Worm (Caenorhabditis elegans): ENCODE data around the gene mlc-2.

mlc-2 gene

ce11 chrX:17420585-17421459 is 35.6 kb downstream of the mlc-2 start:
- TF ChIP-seq fos-1 (tag; optimal IDR thresholded peaks at IDR 0.05) (no peak), ctbp-1 (GFP tag; IDR thresholded peaks at IDR 0.05) (peak; percentile 36; the same call in 1 of the 2 replicates), nhr-237 (tag; optimal IDR thresholded peaks at IDR 0.05) (peak; percentile 28), ama-1 (optimal IDR thresholded peaks at IDR 0.05) (peak; percentile 95), T20F7.1 (GFP tag; optimal IDR thresholded peaks at IDR 0.05) (no peak), pqm-1 (tag; optimal IDR thresholded peaks at IDR 0.05) (no peak), mxl-2 (GFP tag; conservative IDR thresholded peaks at IDR 0.05) (no peak), nhr-6 (tag; optimal IDR thresholded peaks at IDR 0.05) (peak; percentile 15), zip-11 (GFP tag; IDR thresholded peaks at IDR 0.05) (0 out of 2 replicates have a peak, but pooled peaks have one; percentile 27), ztf-11 (tag; optimal IDR thresholded peaks at IDR 0.05) (no peak), D1046.2 (GFP tag; IDR thresholded peaks at IDR 0.05) (0 out of 2 replicates have a peak, but pooled peaks have one; percentile 5), mdl-1 (tag; optimal IDR thresholded peaks at IDR 0.05) (no peak), lin-38 (GFP tag; IDR thresholded peaks at IDR 0.05) (0 out of 2 replicates have a peak, but pooled peaks have one; percentile 14), daf-19 (GFP tag; conservative IDR thresholded peaks at IDR 0.05) (no peak), lim-7 (GFP tag; IDR thresholded peaks at IDR 0.05) (peak; percentile 24; the same call in 1 of the 2 replicates), mes-2 (tag; optimal IDR thresholded peaks at IDR 0.05; ENCODE audit: poor library complexity, severe bottlenecking) (peak; percentile 7), mep-1 (tag; optimal IDR thresholded peaks at IDR 0.05) (peak; percentile 58), nhr-48 (tag; optimal IDR thresholded peaks at IDR 0.05) (peak; percentile 59), egl-43 (GFP tag; IDR thresholded peaks at IDR 0.05) (peak; percentile 63; the same call in 1 of the 2 replicates), hlh-30 (tag; optimal IDR thresholded peaks at IDR 0.05; ENCODE audit: insufficient read depth) (peak; percentile 48), jun-1 (tag; optimal IDR thresholded peaks at IDR 0.05) (no peak), mdt-29 (GFP tag; IDR thresholded peaks at IDR 0.05) (peak; percentile 50; the same call in 1 of the 2 replicates), madf-5 (GFP tag; IDR thresholded peaks at IDR 0.05) (no peak), set-16 (GFP tag; IDR thresholded peaks at IDR 0.05) (peak; percentile 97), F26F4.8 (GFP tag; conservative IDR thresholded peaks at IDR 0.05) (no peak), unc-62 (GFP tag; optimal IDR thresholded peaks at IDR 0.05 in 1 of 2) (peak in 1 of 2 experiments; percentile 75), unc-62 (tag; optimal IDR thresholded peaks at IDR 0.05) (no peak), rbr-2 (tag; optimal IDR thresholded peaks at IDR 0.05) (no peak), nhr-102 (tag; optimal IDR thresholded peaks at IDR 0.05) (peak; percentile 43), nhr-42 (GFP tag; IDR thresholded peaks at IDR 0.05) (0 out of 2 replicates have a peak, but pooled peaks have one; percentile 38), nhr-28 (tag; optimal IDR thresholded peaks at IDR 0.05) (no peak), aha-1 (tag) (peak; percentile 98), saeg-2 (GFP tag; IDR thresholded peaks at IDR 0.05) (0 out of 2 replicates have a peak, but pooled peaks have one; percentile 61), ceh-44 (GFP tag; IDR thresholded peaks at IDR 0.05) (0 out of 2 replicates have a peak, but pooled peaks have one; percentile 11), lin-29 (GFP tag; IDR thresholded peaks at IDR 0.05) (peak; percentile 21; the same call in 1 of the 2 replicates), T26A8.4 (GFP tag; IDR thresholded peaks at IDR 0.05) (peak; percentile 76), lsy-2 (tag; optimal IDR thresholded peaks at IDR 0.05) (peak in 1 of 2 experiments; percentile 30), gei-8 (GFP tag; optimal IDR thresholded peaks at IDR 0.05) (no peak), lin-13 (GFP tag; optimal IDR thresholded peaks at IDR 0.05) (no peak), nhr-25 (tag; optimal IDR thresholded peaks at IDR 0.05; ENCODE audit: borderline replicate concordance, insufficient read depth) (peak; percentile 6), zfp-3 (GFP tag; conservative IDR thresholded peaks at IDR 0.05) (no peak)
